Fruit fly (Drosophila melanogaster) whole organism, wandering third instar larva: ENCODE data around the gene Hrb27C.

Source experiments
- Abd-B ChIP-seq: fragments of >200 bp; optimal IDR thresholded peaks from 2 replicates; lab custom pipeline; 2017; ENCODE audit warnings: missing biosample characterization, missing genetic modification characterization
- Dfd ChIP-seq: fragments of >200 bp; optimal IDR thresholded peaks from 2 replicates; lab custom pipeline; 2017; ENCODE audit warnings: missing biosample characterization, missing genetic modification characterization
- Hnf4 ChIP-seq: fragments of 200-800 bp; sonication (Bioruptor generic); optimal IDR thresholded peaks from 2 replicates; lab custom pipeline; 2016; ENCODE audit warnings: missing biosample characterization, mild to moderate bottlenecking, missing genetic modification characterization
- Myc ChIP-seq: fragments of >200 bp; optimal IDR thresholded peaks from 2 replicates; lab custom pipeline; 2017
- Sp1 ChIP-seq: fragments of 200-800 bp; sonication (Bioruptor generic); optimal IDR thresholded peaks from 3 replicates; lab custom pipeline; 2019; ENCODE audit warnings: missing biosample characterization, mild to moderate bottlenecking, missing genetic modification characterization, moderate library complexity
- brk ChIP-seq: fragments of 200-800 bp; sonication (Bioruptor generic); optimal IDR thresholded peaks from 2 replicates; lab custom pipeline; 2016; ENCODE audit warnings: missing biosample characterization, mild to moderate bottlenecking, missing genetic modification characterization
- ey ChIP-seq: fragments of 200-800 bp; sonication (Bioruptor generic); optimal IDR thresholded peaks from 2 replicates; lab custom pipeline; 2016; ENCODE audit warnings: missing biosample characterization, missing genetic modification characterization
- lola ChIP-seq: fragments of >200 bp; optimal IDR thresholded peaks from 2 replicates; lab custom pipeline; 2017; ENCODE audit warnings: missing biosample characterization, missing genetic modification characterization
- woc ChIP-seq: sonication (Bioruptor generic); optimal IDR thresholded peaks from 2 replicates; lab custom pipeline; 2016; ENCODE audit warnings: missing biosample characterization, mild to moderate bottlenecking, missing genetic modification characterization

dm6 chr2L:6941731-6942130 lies 21.2 kb downstream of the Hrb27C start:
- TF ChIP-seq Myc (lab: Kevin White, UChicago), result no peak
- no peak for TF ChIP-seq Abd-B
- TF ChIP-seq Hnf4 (GFP tag; lab: Kevin White, UChicago), result no peak
- TF ChIP-seq ey (GFP tag; lab: Kevin White, UChicago), result no peak
- no peak for TF ChIP-seq brk (GFP tag; lab: Kevin White, UChicago)
- TF ChIP-seq Sp1 (GFP tag; lab: Kevin White, UChicago), result no peak
- TF ChIP-seq Dfd (GFP tag; lab: Kevin White, UChicago), result no peak
- no peak for TF ChIP-seq woc (GFP tag; lab: Kevin White, UChicago)
- no peak for TF ChIP-seq lola
